Fruit fly (Drosophila melanogaster) whole organism, embryonic: ENCODE measurements around the gene Gr98c.

ENCODE experiments used
- Atf6 ChIP-seq: fragments of 200-800 bp; sonication (Bioruptor generic); IDR thresholded peaks from 2 replicates; pipeline ENCODE4 v1.3.6; 2022; ENCODE audit warnings: missing biosample characterization, missing genetic modification characterization
- B-H1 ChIP-seq: fragments of 200-800 bp; sonication (Bioruptor generic); IDR thresholded peaks from 3 replicates; pipeline ENCODE4 v1.3.6; 2022; ENCODE audit warnings: missing biosample characterization, missing genetic modification characterization
- Bdp1 ChIP-seq: fragments of 200-800 bp; sonication (Bioruptor generic); optimal IDR thresholded peaks from 3 replicates; lab custom pipeline; 2016; ENCODE audit warnings: missing biosample characterization, missing genetic modification characterization
- CG10321 ChIP-seq: fragments of 200-800 bp; sonication (Bioruptor generic); IDR thresholded peaks from 2 replicates; pipeline ENCODE4 v1.3.6; 2022; ENCODE audit warnings: missing biosample characterization, missing genetic modification characterization
- CG11398 ChIP-seq: fragments of 200-800 bp; sonication (Bioruptor generic); optimal IDR thresholded peaks from 2 replicates; lab custom pipeline; 2016; ENCODE audit warnings: missing biosample characterization, missing genetic modification characterization
- CG11696 ChIP-seq: fragments of 200-800 bp; sonication (Bioruptor generic); IDR thresholded peaks from 2 replicates; pipeline ENCODE4 v1.3.6; 2022; ENCODE audit warnings: missing biosample characterization, missing genetic modification characterization
- CG12391 ChIP-seq: fragments of 200-800 bp; sonication (Bioruptor generic); optimal IDR thresholded peaks from 3 replicates; lab custom pipeline; 2018; ENCODE audit warnings: missing biosample characterization, mild to moderate bottlenecking, missing genetic modification characterization, moderate library complexity
- CG1647 ChIP-seq: fragments of 200-800 bp; sonication (Bioruptor generic); optimal IDR thresholded peaks from 3 replicates; lab custom pipeline; 2016; ENCODE audit warnings: missing biosample characterization, missing genetic modification characterization
- CG16779 ChIP-seq: fragments of 200-800 bp; sonication (Bioruptor generic); IDR thresholded peaks from 2 replicates; pipeline ENCODE4 v1.3.6; 2022; ENCODE audit warnings: missing biosample characterization, missing genetic modification characterization
- CG17361 ChIP-seq: fragments of 200-800 bp; sonication (Bioruptor generic); IDR thresholded peaks from 3 replicates; pipeline ENCODE4 v1.3.6; 2022; ENCODE audit warnings: missing biosample characterization, missing genetic modification characterization
- CG17912 ChIP-seq: fragments of 200-800 bp; sonication (Bioruptor generic); optimal IDR thresholded peaks from 2 replicates; lab custom pipeline; 2018; ENCODE audit warnings: missing biosample characterization, mild to moderate bottlenecking, missing genetic modification characterization
- CG31365 ChIP-seq: fragments of 200-800 bp; sonication (Bioruptor generic); optimal IDR thresholded peaks from 2 replicates; lab custom pipeline; 2018; ENCODE audit warnings: missing biosample characterization, mild to moderate bottlenecking, missing genetic modification characterization
- CG3281 ChIP-seq: fragments of 200-800 bp; sonication (Bioruptor generic); optimal IDR thresholded peaks from 3 replicates; lab custom pipeline; 2017; ENCODE audit warnings: missing biosample characterization, mild to moderate bottlenecking, missing genetic modification characterization
- CG34376 ChIP-seq: fragments of 200-800 bp; sonication (Bioruptor generic); optimal IDR thresholded peaks from 2 replicates; lab custom pipeline; 2018; ENCODE audit warnings: missing biosample characterization, mild to moderate bottlenecking, missing genetic modification characterization
- CG4404 ChIP-seq: fragments of 200-800 bp; sonication (Bioruptor generic); IDR thresholded peaks from 2 replicates; pipeline ENCODE4 v1.3.6; 2022; ENCODE audit warnings: missing biosample characterization, missing genetic modification characterization
- CG7372 ChIP-seq: fragments of 200-800 bp; sonication (Bioruptor generic); IDR thresholded peaks from 2 replicates; pipeline ENCODE4 v1.3.6; 2022; ENCODE audit warnings: missing biosample characterization, missing genetic modification characterization
- CG7556 ChIP-seq: fragments of 200-800 bp; sonication (Bioruptor generic); optimal IDR thresholded peaks from 2 replicates; lab custom pipeline; 2017; ENCODE audit warnings: missing biosample characterization, mild to moderate bottlenecking, missing genetic modification characterization
- CG7786 ChIP-seq: fragments of 200-800 bp; sonication (Bioruptor generic); optimal IDR thresholded peaks from 2 replicates; lab custom pipeline; 2016; ENCODE audit warnings: missing biosample characterization, missing genetic modification characterization
- CG8281 ChIP-seq: fragments of 200-800 bp; sonication (Bioruptor generic); optimal IDR thresholded peaks from 2 replicates; lab custom pipeline; 2018; ENCODE audit warnings: missing biosample characterization, mild to moderate bottlenecking, missing genetic modification characterization, moderate library complexity
- CG8944 ChIP-seq: fragments of 200-800 bp; sonication (Bioruptor generic); optimal IDR thresholded peaks from 3 replicates; lab custom pipeline; 2016; ENCODE audit warnings: missing biosample characterization, missing genetic modification characterization
- CG9797 ChIP-seq: fragments of 200-800 bp; sonication (Bioruptor generic); optimal IDR thresholded peaks from 3 replicates; lab custom pipeline; 2018; ENCODE audit warnings: missing biosample characterization, mild to moderate bottlenecking, missing genetic modification characterization
- CG9817 ChIP-seq: fragments of 200-800 bp; sonication (Bioruptor generic); optimal IDR thresholded peaks from 2 replicates; lab custom pipeline; 2018; ENCODE audit warnings: missing biosample characterization, mild to moderate bottlenecking, missing genetic modification characterization, moderate library complexity
- Chrac-16 ChIP-seq: fragments of 200-800 bp; sonication (Bioruptor generic); optimal IDR thresholded peaks from 3 replicates; lab custom pipeline; 2016; ENCODE audit warnings: missing biosample characterization, missing genetic modification characterization
- CrebB ChIP-seq: fragments of 200-800 bp; sonication (Bioruptor generic); optimal IDR thresholded peaks from 3 replicates; lab custom pipeline; 2018; ENCODE audit warnings: missing biosample characterization, mild to moderate bottlenecking, missing genetic modification characterization
- Doc3 ChIP-seq: fragments of 200-800 bp; sonication (Bioruptor generic); IDR thresholded peaks from 3 replicates; pipeline ENCODE4 v1.3.6; 2022; ENCODE audit warnings: missing biosample characterization, missing genetic modification characterization; ENCODE audit not compliant: partially characterized antibody
- Drgx ChIP-seq: fragments of 200-800 bp; sonication (Bioruptor generic); IDR thresholded peaks from 2 replicates; pipeline ENCODE4 v1.3.6; 2022; ENCODE audit warnings: missing biosample characterization, missing genetic modification characterization
- Fer2 ChIP-seq: fragments of 200-800 bp; sonication (Bioruptor generic); optimal IDR thresholded peaks from 2 replicates; lab custom pipeline; 2018; ENCODE audit warnings: missing biosample characterization, mild to moderate bottlenecking, missing genetic modification characterization, moderate library complexity
- Jarid2 ChIP-seq: fragments of 200-800 bp; sonication (Bioruptor generic); optimal IDR thresholded peaks from 3 replicates; lab custom pipeline; 2017; ENCODE audit warnings: mild to moderate bottlenecking, missing biosample characterization, missing genetic modification reagents, missing genetic modification characterization
- Meics ChIP-seq: fragments of 200-800 bp; sonication (Bioruptor generic); optimal IDR thresholded peaks from 2 replicates; lab custom pipeline; 2017; ENCODE audit warnings: missing biosample characterization, mild to moderate bottlenecking, missing genetic modification characterization
- Mes4 ChIP-seq: fragments of 200-800 bp; sonication (Bioruptor generic); optimal IDR thresholded peaks from 2 replicates; lab custom pipeline; 2016; ENCODE audit warnings: missing biosample characterization, missing genetic modification characterization
- Mrtf ChIP-seq: fragments of 200-800 bp; sonication (Bioruptor generic); IDR thresholded peaks from 3 replicates; pipeline ENCODE4 v1.3.6; 2022; ENCODE audit warnings: missing biosample characterization, missing genetic modification characterization
- Neu2 ChIP-seq: fragments of 200-800 bp; sonication (Bioruptor generic); optimal IDR thresholded peaks from 3 replicates; lab custom pipeline; 2016; ENCODE audit warnings: missing biosample characterization, missing genetic modification characterization, borderline replicate concordance
- NfI ChIP-seq: fragments of 200-800 bp; sonication (Bioruptor generic); optimal IDR thresholded peaks from 3 replicates; lab custom pipeline; 2018; ENCODE audit warnings: missing biosample characterization, mild to moderate bottlenecking, missing genetic modification characterization, moderate library complexity
- Spps ChIP-seq: fragments of 200-800 bp; sonication (Bioruptor generic); optimal IDR thresholded peaks from 2 replicates; lab custom pipeline; 2018; ENCODE audit warnings: missing biosample characterization, mild to moderate bottlenecking, missing genetic modification characterization
- Sry-β ChIP-seq: fragments of 200-800 bp; sonication (Bioruptor generic); optimal IDR thresholded peaks from 2 replicates; lab custom pipeline; 2018; ENCODE audit warnings: missing biosample characterization, mild to moderate bottlenecking, missing genetic modification characterization, moderate library complexity
- Usf ChIP-seq: fragments of 200-800 bp; sonication (Bioruptor generic); optimal IDR thresholded peaks from 2 replicates; lab custom pipeline; 2017; ENCODE audit warnings: missing genotype, missing biosample characterization, missing genetic modification characterization
- al ChIP-seq: fragments of 200-800 bp; sonication (Bioruptor generic); IDR thresholded peaks from 2 replicates; pipeline ENCODE4 v1.3.6; 2022; ENCODE audit warnings: missing biosample characterization, missing genetic modification characterization
- amos ChIP-seq: fragments of 200-800 bp; sonication (Bioruptor generic); IDR thresholded peaks from 2 replicates; pipeline ENCODE4 v1.3.6; 2022; ENCODE audit warnings: missing biosample characterization, missing genetic modification characterization; ENCODE audit not compliant: partially characterized antibody
- ara ChIP-seq: fragments of 200-800 bp; sonication (Bioruptor generic); IDR thresholded peaks from 2 replicates; pipeline ENCODE4 v1.3.6; 2022; ENCODE audit warnings: missing biosample characterization, missing genetic modification characterization
- cas ChIP-seq: fragments of 200-800 bp; sonication (Bioruptor generic); IDR thresholded peaks from 2 replicates; pipeline ENCODE4 v1.3.6; 2022; ENCODE audit warnings: missing biosample characterization, missing genetic modification characterization
- chm ChIP-seq: fragments of 200-800 bp; sonication (Bioruptor generic); IDR thresholded peaks from 2 replicates; pipeline ENCODE4 v1.3.6; 2022; ENCODE audit warnings: missing biosample characterization, missing genetic modification characterization
- chn ChIP-seq: fragments of 200-800 bp; sonication (Bioruptor generic); optimal IDR thresholded peaks from 2 replicates; lab custom pipeline; 2016; ENCODE audit warnings: missing biosample characterization, missing genetic modification characterization
- eve ChIP-seq, 2 experiments: fragments of >200 bp; optimal IDR thresholded peaks; 2 replicates each; lab custom pipeline; 2017; ENCODE audit warnings: missing biosample characterization in 2 of 2, missing genetic modification characterization in 2 of 2
- ftz-f1 ChIP-seq: fragments of 200-800 bp; sonication (Bioruptor generic); optimal IDR thresholded peaks from 2 replicates; lab custom pipeline; 2016; ENCODE audit warnings: missing biosample characterization, missing genetic modification characterization
- gfzf ChIP-seq: fragments of 200-800 bp; sonication (Bioruptor generic); optimal IDR thresholded peaks from 2 replicates; lab custom pipeline; 2016; ENCODE audit warnings: missing biosample characterization, mild to moderate bottlenecking, missing genetic modification characterization, moderate library complexity
- insv ChIP-seq, 2 experiments: fragments of 200-800 bp; sonication (Bioruptor generic); optimal IDR thresholded peaks; 3 replicates each; lab custom pipeline; 2016 to 2018; ENCODE audit warnings: missing biosample characterization in 2 of 2, missing genetic modification characterization in 2 of 2
- kay ChIP-seq: fragments of 200-800 bp; sonication (Bioruptor generic); optimal IDR thresholded peaks from 2 replicates; lab custom pipeline; 2016; ENCODE audit warnings: missing biosample characterization, missing genetic modification characterization
- nau ChIP-seq: fragments of 200-800 bp; sonication (Bioruptor generic); optimal IDR thresholded peaks from 3 replicates; lab custom pipeline; 2017; ENCODE audit warnings: missing biosample characterization, mild to moderate bottlenecking, missing genetic modification characterization, missing genetic modification reagents
- oc ChIP-seq: fragments of 200-800 bp; sonication (Bioruptor generic); optimal IDR thresholded peaks from 2 replicates; lab custom pipeline; 2018; ENCODE audit warnings: missing biosample characterization, mild to moderate bottlenecking, missing genetic modification characterization, moderate library complexity
- sens ChIP-seq: fragments of 200-800 bp; sonication (Bioruptor generic); peaks from one replicate; lab custom pipeline; 2016; ENCODE audit warnings: missing biosample characterization, missing genetic modification characterization
- tup ChIP-seq: fragments of 200-800 bp; sonication (Bioruptor generic); optimal IDR thresholded peaks from 2 replicates; lab custom pipeline; 2016; ENCODE audit warnings: missing biosample characterization, mild to moderate bottlenecking, missing genetic modification characterization, moderate library complexity

Gr98c gene

dm6 chr3R:27554964-27555363 is 10.7 kb downstream of the Gr98c start (continued):
- no peak for TF ChIP-seq CG31365 (tag; lab: Kevin White, UChicago)
- no peak for TF ChIP-seq ftz-f1 (GFP tag; lab: Kevin White, UChicago)
- TF ChIP-seq CG1647 (GFP tag; lab: Kevin White, UChicago) = peak; percentile 48
- peak; percentile 76 for TF ChIP-seq oc (tag; lab: Kevin White, UChicago)
- peak; percentile 44; the same call in 1 of the 2 replicates for TF ChIP-seq al
- TF ChIP-seq ara (GFP tag; lab: Robert Waterston, UW) = peak; percentile 84
- TF ChIP-seq NfI (GFP tag; lab: Kevin White, UChicago) = peak; percentile 81
- TF ChIP-seq CG17912 = no peak
- 0 out of 2 replicates have a peak, but pooled peaks have one; percentile 47 for TF ChIP-seq cas (GFP tag; lab: Robert Waterston, UW)
- peak; percentile 59 for TF ChIP-seq CG7372 (GFP tag; lab: Robert Waterston, UW)
- TF ChIP-seq kay (GFP tag; lab: Kevin White, UChicago) = peak; percentile 35
- peak; percentile 77 for TF ChIP-seq Atf6 (GFP tag; lab: Robert Waterston, UW)
- peak; percentile 98 for TF ChIP-seq sens (GFP tag; lab: Kevin White, UChicago)
- TF ChIP-seq Drgx (GFP tag; lab: Robert Waterston, UW) = peak; percentile 92
- peak; percentile 66 for TF ChIP-seq Spps (tag; lab: Kevin White, UChicago)
- TF ChIP-seq Neu2 (GFP tag; lab: Kevin White, UChicago) = no peak
- TF ChIP-seq CG7786 (GFP tag; lab: Kevin White, UChicago) = peak; percentile 69
- no peak for TF ChIP-seq CG11398 (GFP tag; lab: Kevin White, UChicago)
- no peak for TF ChIP-seq insv (GFP tag; optimal IDR thresholded peaks at IDR 0.05; lab: Kevin White, UChicago)
- peak; percentile 56; the same call in 1 of the 2 replicates for TF ChIP-seq CG4404
- peak; percentile 75 for TF ChIP-seq Mes4 (GFP tag; lab: Kevin White, UChicago)
- TF ChIP-seq Sry-β (GFP tag; lab: Kevin White, UChicago) = no peak
- TF ChIP-seq CG17361 = peak; percentile 81
- peak; percentile 37 for TF ChIP-seq Fer2 (tag; lab: Kevin White, UChicago)
- TF ChIP-seq CG10321 (GFP tag; lab: Robert Waterston, UW) = 0 out of 2 replicates have a peak, but pooled peaks have one; percentile 30
- TF ChIP-seq CG11696 (GFP tag; lab: Robert Waterston, UW) = 0 out of 2 replicates have a peak, but pooled peaks have one; percentile 40
- TF ChIP-seq chm (GFP tag; lab: Robert Waterston, UW) = 0 out of 2 replicates have a peak, but pooled peaks have one; percentile 26
- peak; percentile 81 for TF ChIP-seq CG8944 (GFP tag; lab: Kevin White, UChicago)
- TF ChIP-seq Jarid2 (GFP tag; lab: Kevin White, UChicago) = peak; percentile 43
- peak; percentile 26 for TF ChIP-seq CrebB (tag; lab: Kevin White, UChicago)
- TF ChIP-seq CG9797 (GFP tag; lab: Kevin White, UChicago) = no peak
- TF ChIP-seq CG12391 (tag; lab: Kevin White, UChicago) = peak; percentile 85
- TF ChIP-seq Doc3 (GFP tag; lab: Robert Waterston, UW) = no peak
- TF ChIP-seq chn (GFP tag; lab: Kevin White, UChicago) = peak; percentile 69
- TF ChIP-seq Chrac-16 = peak; percentile 78
- TF ChIP-seq Mrtf (GFP tag; lab: Robert Waterston, UW) = peak; percentile 69; the same call in 1 of the 3 replicates
- TF ChIP-seq nau (GFP tag; lab: Kevin White, UChicago) = peak; percentile 79
- TF ChIP-seq B-H1 (GFP tag; lab: Robert Waterston, UW) = peak; percentile 69
- TF ChIP-seq Meics (GFP tag; lab: Kevin White, UChicago) = peak; percentile 73
- peak; percentile 59 for TF ChIP-seq tup (GFP tag; lab: Kevin White, UChicago)
- no peak for TF ChIP-seq gfzf (GFP tag; lab: Kevin White, UChicago)
- peak; percentile 16; the same call in 1 of the 2 replicates for TF ChIP-seq CG16779 (GFP tag; lab: Robert Waterston, UW)
- peak; percentile 77 for TF ChIP-seq CG7556 (GFP tag; lab: Kevin White, UChicago)
- TF ChIP-seq Usf = peak; percentile 14
- TF ChIP-seq CG3281 = peak; percentile 67
- TF ChIP-seq CG8281 (tag; lab: Kevin White, UChicago) = peak; percentile 66
- peak; percentile 72 for TF ChIP-seq CG9817
- TF ChIP-seq Bdp1 (GFP tag; lab: Kevin White, UChicago) = peak; percentile 53
- TF ChIP-seq amos = no peak
- peak in 1 of 2 experiments; percentile 90 for TF ChIP-seq eve (GFP tag; optimal IDR thresholded peaks at IDR 0.05; lab: Kevin White, UChicago)
- TF ChIP-seq CG34376 (GFP tag; lab: Kevin White, UChicago) = no peak
